Fruit fly (Drosophila melanogaster) whole organism, embryonic: ENCODE results near the gene CG12009.

ENCODE experiments used
- CG1024 ChIP-seq: fragments of 200-800 bp; sonication (Bioruptor generic); IDR thresholded peaks from 2 replicates; pipeline ENCODE4 v1.3.6; 2022; ENCODE audit warnings: missing biosample characterization, missing genetic modification characterization
- CG10366 ChIP-seq: fragments of 200-800 bp; sonication (Bioruptor generic); IDR thresholded peaks from 2 replicates; pipeline ENCODE4 v1.3.6; 2022; ENCODE audit warnings: missing biosample characterization, missing genetic modification characterization
- CG10543 ChIP-seq: fragments of 200-800 bp; sonication (Bioruptor generic); optimal IDR thresholded peaks from 3 replicates; lab custom pipeline; 2017; ENCODE audit warnings: missing biosample characterization, mild to moderate bottlenecking, missing genetic modification characterization, moderate library complexity
- CG10654 ChIP-seq: fragments of 200-800 bp; sonication (Bioruptor generic); optimal IDR thresholded peaks from 2 replicates; lab custom pipeline; 2016; ENCODE audit warnings: missing biosample characterization, missing genetic modification characterization
- CG12104 ChIP-seq: fragments of 200-800 bp; sonication (Bioruptor generic); optimal IDR thresholded peaks from 3 replicates; lab custom pipeline; 2016; ENCODE audit warnings: missing biosample characterization, missing genetic modification characterization
- CG12391 ChIP-seq: fragments of 200-800 bp; sonication (Bioruptor generic); optimal IDR thresholded peaks from 3 replicates; lab custom pipeline; 2018; ENCODE audit warnings: missing biosample characterization, mild to moderate bottlenecking, missing genetic modification characterization, moderate library complexity
- CG12942 ChIP-seq: fragments of 200-800 bp; sonication (Bioruptor generic); optimal IDR thresholded peaks from 3 replicates; lab custom pipeline; 2016; ENCODE audit warnings: missing biosample characterization, missing genetic modification characterization
- CG13424 ChIP-seq: fragments of 200-800 bp; sonication (Bioruptor generic); optimal IDR thresholded peaks from 2 replicates; lab custom pipeline; 2019; ENCODE audit warnings: missing biosample characterization, mild to moderate bottlenecking, missing genetic modification characterization, moderate library complexity
- CG14441 ChIP-seq: fragments of 200-800 bp; sonication (Bioruptor generic); IDR thresholded peaks from 2 replicates; pipeline ENCODE4 v1.3.6; 2022; ENCODE audit warnings: missing biosample characterization, missing genetic modification characterization
- CG14965 ChIP-seq: fragments of 200-800 bp; sonication (Bioruptor generic); optimal IDR thresholded peaks from 2 replicates; lab custom pipeline; 2016; ENCODE audit warnings: missing biosample characterization, missing genetic modification characterization, borderline replicate concordance
- CG15011 ChIP-seq: fragments of 200-800 bp; sonication (Bioruptor generic); optimal IDR thresholded peaks from 3 replicates; lab custom pipeline; 2018; ENCODE audit warnings: missing biosample characterization, mild to moderate bottlenecking, missing genetic modification characterization
- CG16813 ChIP-seq: fragments of 200-800 bp; sonication (Bioruptor generic); IDR thresholded peaks from 3 replicates; pipeline ENCODE4 v1.3.6; 2022; ENCODE audit warnings: missing biosample characterization, missing genetic modification characterization; ENCODE audit not compliant: partially characterized antibody
- CG18476 ChIP-seq: fragments of 200-800 bp; sonication (Bioruptor generic); optimal IDR thresholded peaks from 2 replicates; lab custom pipeline; 2016; ENCODE audit warnings: missing biosample characterization, mild to moderate bottlenecking, missing genetic modification characterization
- CG34422 ChIP-seq: fragments of 200-800 bp; sonication (Bioruptor generic); IDR thresholded peaks from 3 replicates; pipeline ENCODE4 v1.3.6; 2022; ENCODE audit warnings: missing biosample characterization, missing genetic modification characterization
- CG4617 ChIP-seq: fragments of 200-800 bp; sonication (Bioruptor generic); optimal IDR thresholded peaks from 3 replicates; lab custom pipeline; 2016; ENCODE audit warnings: missing biosample characterization, missing genetic modification characterization, borderline replicate concordance
- CG4730 ChIP-seq: fragments of 200-800 bp; sonication (Bioruptor generic); IDR thresholded peaks from 2 replicates; pipeline ENCODE4 v1.3.6; 2022; ENCODE audit warnings: missing biosample characterization, missing genetic modification characterization
- Dll ChIP-seq: fragments of 200-800 bp; sonication (Bioruptor generic); IDR thresholded peaks from 4 replicates; pipeline ENCODE4 v1.3.6; 2022; ENCODE audit warnings: missing biosample characterization, missing genetic modification characterization; ENCODE audit not compliant: partially characterized antibody
- Doc2 ChIP-seq: fragments of 200-800 bp; sonication (Bioruptor generic); IDR thresholded peaks from 2 replicates; pipeline ENCODE4 v1.3.6; 2022; ENCODE audit warnings: missing biosample characterization, missing genetic modification characterization
- E2f1 ChIP-seq: fragments of 200-800 bp; sonication (Bioruptor generic); IDR thresholded peaks from 2 replicates; pipeline ENCODE4 v1.3.6; 2022; ENCODE audit warnings: missing biosample characterization, missing genetic modification characterization
- E2f2 ChIP-seq: fragments of 200-800 bp; sonication (Bioruptor generic); IDR thresholded peaks from 2 replicates; pipeline ENCODE4 v1.3.6; 2022; ENCODE audit warnings: missing biosample characterization, missing genetic modification characterization
- Gug ChIP-seq: fragments of 200-800 bp; sonication (Bioruptor generic); IDR thresholded peaks from 4 replicates; pipeline ENCODE4 v1.3.6; 2022; ENCODE audit warnings: missing biosample characterization, missing genetic modification characterization
- Hr39 ChIP-seq: fragments of >200 bp; optimal IDR thresholded peaks from 2 replicates; lab custom pipeline; 2017
- Hr51 ChIP-seq, 2 experiments: fragments of 200-800 bp; sonication (Bioruptor generic); optimal IDR thresholded peaks; 2 replicates in 1 of 2; 3 replicates in 1 of 2; lab custom pipeline; 2016 to 2018; ENCODE audit warnings: missing biosample characterization in 2 of 2, missing genetic modification characterization in 2 of 2, mild to moderate bottlenecking in 1 of 2, moderate library complexity in 1 of 2
- Hsf ChIP-seq: fragments of 200-800 bp; sonication (Bioruptor generic); optimal IDR thresholded peaks from 3 replicates; lab custom pipeline; 2016; ENCODE audit warnings: missing biosample characterization, missing genetic modification characterization
- Lhr ChIP-seq: fragments of 200-800 bp; sonication (Bioruptor generic); optimal IDR thresholded peaks from 3 replicates; lab custom pipeline; 2017; ENCODE audit warnings: mild to moderate bottlenecking, missing biosample characterization, missing genetic modification reagents, missing genetic modification characterization
- NK7.1 ChIP-seq: fragments of 200-800 bp; sonication (Bioruptor generic); optimal IDR thresholded peaks from 3 replicates; lab custom pipeline; 2016; ENCODE audit warnings: missing biosample characterization, missing genetic modification characterization
- Side ChIP-seq: fragments of 200-800 bp; sonication (Bioruptor generic); optimal IDR thresholded peaks from 2 replicates; lab custom pipeline; 2016; ENCODE audit warnings: missing biosample characterization, missing genetic modification characterization
- Sox100B ChIP-seq: fragments of 200-800 bp; sonication (Bioruptor generic); optimal IDR thresholded peaks from 3 replicates; lab custom pipeline; 2018; ENCODE audit warnings: missing biosample characterization, mild to moderate bottlenecking, missing genetic modification characterization
- Sry-δ ChIP-seq: fragments of 200-800 bp; sonication (Bioruptor generic); optimal IDR thresholded peaks from 2 replicates; lab custom pipeline; 2016; ENCODE audit warnings: missing biosample characterization, missing genetic modification characterization
- ara ChIP-seq: fragments of 200-800 bp; sonication (Bioruptor generic); IDR thresholded peaks from 2 replicates; pipeline ENCODE4 v1.3.6; 2022; ENCODE audit warnings: missing biosample characterization, missing genetic modification characterization
- corto ChIP-seq: fragments of 200-800 bp; sonication (Bioruptor generic); optimal IDR thresholded peaks from 2 replicates; lab custom pipeline; 2016; ENCODE audit warnings: missing biosample characterization, mild to moderate bottlenecking, missing genetic modification characterization, moderate library complexity
- en ChIP-seq: fragments of 200-800 bp; sonication (Bioruptor generic); optimal IDR thresholded peaks from 2 replicates; lab custom pipeline; 2016; ENCODE audit warnings: missing biosample characterization, missing genetic modification characterization
- gce ChIP-seq: fragments of 200-800 bp; sonication (Bioruptor generic); IDR thresholded peaks from 3 replicates; pipeline ENCODE4 v1.3.6; 2022; ENCODE audit warnings: missing biosample characterization, missing genetic modification characterization
- h ChIP-seq: fragments of >200 bp; optimal IDR thresholded peaks from 2 replicates; lab custom pipeline; 2017
- hb ChIP-seq: fragments of 200-800 bp; sonication (Bioruptor generic); IDR thresholded peaks from 3 replicates; pipeline ENCODE4 v1.3.6; 2022; ENCODE audit warnings: missing biosample characterization, missing genetic modification characterization; ENCODE audit not compliant: partially characterized antibody
- lbe ChIP-seq: fragments of 200-800 bp; sonication (Bioruptor generic); optimal IDR thresholded peaks from 2 replicates; lab custom pipeline; 2016; ENCODE audit warnings: missing biosample characterization, mild to moderate bottlenecking, missing genetic modification characterization
- nom ChIP-seq: fragments of 200-800 bp; sonication (Bioruptor generic); optimal IDR thresholded peaks from 2 replicates; lab custom pipeline; 2017; ENCODE audit warnings: missing biosample characterization, missing genetic modification characterization, mild to moderate bottlenecking, moderate library complexity, missing genetic modification reagents
- pan ChIP-seq, 4 experiments: fragments of >200 bp in 3 of 4; fragments of 200-800 bp in 1 of 4; sonication (Bioruptor generic) in 1 of 4; optimal IDR thresholded peaks in 3 of 4; IDR thresholded peaks in 1 of 4; 2 replicates each; pipeline versions ENCODE4 v1.3.6 to Lab custom; 2017 to 2022; ENCODE audit warnings: missing biosample characterization in 2 of 4, missing genetic modification characterization in 2 of 4, mixed read lengths in 1 of 4
- sens ChIP-seq: fragments of 200-800 bp; sonication (Bioruptor generic); peaks from one replicate; lab custom pipeline; 2016; ENCODE audit warnings: missing biosample characterization, missing genetic modification characterization
- sr ChIP-seq: fragments of 200-800 bp; sonication (Bioruptor generic); IDR thresholded peaks from 3 replicates; pipeline ENCODE4 v1.3.6; 2022; ENCODE audit warnings: missing biosample characterization, missing genetic modification characterization
- tin ChIP-seq: fragments of 200-800 bp; sonication (Bioruptor generic); optimal IDR thresholded peaks from 3 replicates; lab custom pipeline; 2016; ENCODE audit warnings: missing biosample characterization, missing genetic modification characterization
- usp ChIP-seq: fragments of >200 bp; optimal IDR thresholded peaks from 2 replicates; lab custom pipeline; 2017; ENCODE audit warnings: missing biosample characterization, missing genetic modification characterization
- wdn ChIP-seq: fragments of 200-800 bp; sonication (Bioruptor generic); IDR thresholded peaks from 2 replicates; pipeline ENCODE4 v1.3.6; 2022; ENCODE audit warnings: missing biosample characterization, missing genetic modification characterization

CG12009 gene

dm6 chr3L:3291159-3291558, at the start of gene CG12009:
Gene CG12009, plus strand, starts transcription at chr3L:3291459.
- no peak for TF ChIP-seq Sox100B
- no peak for TF ChIP-seq Doc2
- no peak for TF ChIP-seq CG10654 (GFP tag; lab: Kevin White, UChicago)
- TF ChIP-seq h (lab: Kevin White, UChicago), result no peak
- TF ChIP-seq CG14965 (GFP tag; lab: Kevin White, UChicago), result no peak
- no peak for TF ChIP-seq CG15011
- TF ChIP-seq wdn, result no peak
- TF ChIP-seq sr, result no peak
- TF ChIP-seq CG18476 (GFP tag; lab: Kevin White, UChicago), result no peak

- TF ChIP-seq CG12104 (GFP tag; lab: Kevin White, UChicago) (no peak), Hr39 (no peak), corto (GFP tag; lab: Kevin White, UChicago) (peak; percentile 18), CG16813 (0 out of 3 replicates have a peak, but pooled peaks have one; percentile 27), sens (GFP tag; lab: Kevin White, UChicago) (peak; percentile 6), nom (peak; percentile 5)
These were observed 48.9 kb upstream of the CG12009 start for dm6 chr3L:3242121-3243083.

- no peak for TF ChIP-seq CG12942
- no peak for TF ChIP-seq CG10366 (GFP tag; lab: Robert Waterston, UW)
- TF ChIP-seq CG12391, result no peak
- TF ChIP-seq CG4730 (GFP tag; lab: Robert Waterston, UW), result no peak
- no peak for TF ChIP-seq CG4617 (GFP tag; lab: Kevin White, UChicago)
- TF ChIP-seq Side (GFP tag; lab: Kevin White, UChicago), result no peak
- TF ChIP-seq E2f2, result no peak
- TF ChIP-seq E2f1 (GFP tag; lab: Robert Waterston, UW), result no peak
- TF ChIP-seq CG10543 (GFP tag; lab: Kevin White, UChicago), result no peak
These were observed 46.8 kb upstream of the CG12009 start, which contains the start of gene CG12078 for dm6 chr3L:3244244-3245144. Gene CG12078, minus strand, starts transcription at chr3L:3244294.

DNA sequence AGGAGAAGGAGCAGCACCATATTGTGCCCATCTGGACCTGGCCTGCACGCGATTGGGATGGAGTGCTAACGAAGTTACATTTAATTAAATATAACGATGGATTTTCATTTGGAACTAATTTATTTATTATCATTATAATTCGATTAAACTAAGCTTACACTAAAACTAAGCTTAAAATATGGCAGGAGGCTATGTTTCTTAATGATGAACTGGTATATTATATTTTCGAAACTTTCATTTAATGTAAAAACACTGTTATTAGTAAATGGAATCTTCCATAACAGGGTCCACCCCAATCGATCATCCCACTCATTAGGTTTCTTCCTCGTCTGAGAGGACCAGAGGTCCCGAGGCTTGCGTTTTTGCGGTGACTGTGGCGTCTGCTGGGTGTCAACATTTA, 46.1 kb upstream of the CG12009 start:
- TF ChIP-seq ara (GFP tag; lab: Robert Waterston, UW) (no peak), Hsf (GFP tag; lab: Kevin White, UChicago) (no peak), CG13424 (tag; lab: Kevin White, UChicago) (no peak), nom (peak; percentile 94), Gug (GFP tag; lab: Robert Waterston, UW) (no peak), tin (GFP tag; lab: Kevin White, UChicago) (no peak), CG34422 (no peak), NK7.1 (GFP tag; lab: Kevin White, UChicago) (no peak), Dll (no peak), CG10543 (GFP tag; lab: Kevin White, UChicago) (no peak), usp (GFP tag; lab: Kevin White, UChicago) (no peak), E2f1 (GFP tag; lab: Robert Waterston, UW) (no peak), Hr51 (GFP tag; optimal IDR thresholded peaks at IDR 0.05; lab: Kevin White, UChicago) (no peak), pan (optimal IDR thresholded peaks at IDR 0.05; lab: Kevin White, UChicago) (no peak), pan (GFP tag; optimal IDR thresholded peaks at IDR 0.05 in 1 of 2, IDR thresholded peaks at IDR 0.05 in 1 of 2) (no peak), gce (GFP tag; lab: Robert Waterston, UW) (no peak), CG1024 (GFP tag; lab: Robert Waterston, UW) (no peak), Lhr (GFP tag; lab: Kevin White, UChicago) (no peak), hb (no peak), CG14441 (GFP tag; lab: Robert Waterston, UW) (no peak), lbe (GFP tag; lab: Kevin White, UChicago) (peak; percentile 51), en (no peak), Sry-δ (GFP tag; lab: Kevin White, UChicago) (no peak)
